Worm (Caenorhabditis elegans) whole organism, L2 larva: Measurements from ENCODE around the gene arle-14.

Experiments used
- ZK546.5 ChIP-seq: sonication (generic microtip); optimal IDR thresholded peaks from 2 replicates; lab custom pipeline; 2017; ENCODE audit warnings: missing biosample characterization, missing genetic modification characterization
- peb-1 ChIP-seq: fragments of 150-350 bp; optimal IDR thresholded peaks from 2 replicates; lab custom pipeline; 2014; ENCODE audit warnings: missing biosample characterization, missing genetic modification characterization

DNA sequence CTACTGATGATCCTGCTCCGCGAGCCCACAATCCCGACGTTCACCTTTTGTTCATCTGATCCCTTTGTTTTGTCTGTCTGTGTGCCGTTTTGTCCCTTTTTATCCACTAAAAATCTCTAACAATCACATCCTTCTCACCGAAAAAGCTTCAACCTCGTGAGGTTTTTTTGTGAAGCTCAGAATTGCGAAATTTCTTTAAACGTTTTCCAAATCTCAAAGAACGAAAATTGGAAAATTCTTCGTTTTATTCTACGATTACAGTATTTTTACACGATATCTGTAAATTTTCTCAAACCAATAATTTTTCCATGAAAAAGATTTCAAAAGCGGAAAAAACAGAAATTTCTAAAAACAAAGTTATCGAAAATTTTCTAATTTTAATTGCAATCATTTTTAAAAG is 18.5 kb upstream of the arle-14 start:
- TF ChIP-seq peb-1 (tag; lab: Kevin White, UChicago): no peak
- TF ChIP-seq ZK546.5 (tag; lab: Kevin White, UChicago): no peak
